Worm (Caenorhabditis elegans): ENCODE results near the gene C50F7.5.

The C50F7.5 gene

DNA sequence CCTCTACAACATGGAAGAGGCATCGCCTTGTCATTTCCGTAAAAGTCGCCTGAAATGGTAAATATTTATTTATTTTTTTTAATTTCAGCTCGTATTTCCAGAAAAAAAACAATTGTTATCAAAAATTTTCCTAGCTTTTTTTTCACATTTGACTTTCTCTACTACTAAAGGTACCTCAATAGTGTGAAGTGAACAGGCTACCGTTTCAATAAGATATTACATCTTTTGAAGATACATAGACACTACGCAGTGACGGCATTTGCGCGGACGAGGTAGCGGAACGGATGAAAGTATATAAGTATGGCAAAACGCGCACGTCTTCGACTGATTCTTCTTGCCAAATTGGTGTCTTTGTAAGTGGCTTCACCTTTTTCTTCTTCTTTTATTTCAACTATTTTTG lies 26.6 kb downstream of the C50F7.5 start, which contains the start of gene col-14:
Gene col-14 (plus strand): TSS at position 301 of the 400 bp plus-strand sequence.
- TF ChIP-seq daf-12 (tag; optimal IDR thresholded peaks at IDR 0.05): no peak
- no peak for TF ChIP-seq T26A8.4 (GFP tag; IDR thresholded peaks at IDR 0.05)
- TF ChIP-seq ceh-62 (tag; optimal IDR thresholded peaks at IDR 0.05): no peak
- TF ChIP-seq fos-1 (tag; optimal IDR thresholded peaks at IDR 0.05): no peak
- no peak for TF ChIP-seq nhr-25 (tag; optimal IDR thresholded peaks at IDR 0.05; ENCODE audit: borderline replicate concordance, insufficient read depth)
- no peak for TF ChIP-seq daf-8 (GFP tag; IDR thresholded peaks at IDR 0.05)
- no peak for TF ChIP-seq ZK546.5 (tag; optimal IDR thresholded peaks at IDR 0.05)
- TF ChIP-seq gei-8 (GFP tag; optimal IDR thresholded peaks at IDR 0.05): no peak
- TF ChIP-seq lin-39 (tag; optimal IDR thresholded peaks at IDR 0.05): no peak
- no peak for TF ChIP-seq lin-13 (GFP tag; optimal IDR thresholded peaks at IDR 0.05)
- TF ChIP-seq dmd-8 (GFP tag; IDR thresholded peaks at IDR 0.05): no peak
- no peak for TF ChIP-seq aha-1 (tag)
- no peak for TF ChIP-seq Y75B8A.6 (GFP tag; IDR thresholded peaks at IDR 0.05)
- no peak for TF ChIP-seq fkh-10 (GFP tag; optimal IDR thresholded peaks at IDR 0.05)
- TF ChIP-seq D1046.2 (GFP tag; IDR thresholded peaks at IDR 0.05): no peak
- TF ChIP-seq spr-1 (tag; optimal IDR thresholded peaks at IDR 0.05): no peak
- TF ChIP-seq nhr-28 (tag; optimal IDR thresholded peaks at IDR 0.05): no peak

- TF ChIP-seq spr-3 (GFP tag; optimal IDR thresholded peaks at IDR 0.05): peak; percentile 28
- TF ChIP-seq zfp-2 (tag; optimal IDR thresholded peaks at IDR 0.05): no peak
- TF ChIP-seq ztf-7 (tag; optimal IDR thresholded peaks at IDR 0.05): no peak
- TF ChIP-seq ctbp-1 (GFP tag; IDR thresholded peaks at IDR 0.05): no peak
- peak; percentile 21 for TF ChIP-seq aha-1 (tag)
- TF ChIP-seq egl-43 (GFP tag; IDR thresholded peaks at IDR 0.05): peak; percentile 76
- 0 out of 2 replicates have a peak, but pooled peaks have one; percentile 47 for TF ChIP-seq T26A8.4 (GFP tag; IDR thresholded peaks at IDR 0.05)
- TF ChIP-seq madf-5 (GFP tag; IDR thresholded peaks at IDR 0.05): 0 out of 4 replicates have a peak, but pooled peaks of 1 of the 2 experiments have one; percentile 45
- TF ChIP-seq set-16 (GFP tag; IDR thresholded peaks at IDR 0.05): peak; percentile 94
Measured at ce11 chrIV:7754114-7754513, 27.6 kb downstream of the C50F7.5 start.

- TF ChIP-seq lin-29 (GFP tag; IDR thresholded peaks at IDR 0.05) (no peak), tag-97 (GFP tag; IDR thresholded peaks at IDR 0.05) (no peak), F10B5.3 (tag; optimal IDR thresholded peaks at IDR 0.05) (no peak), ces-1 (GFP tag; optimal IDR thresholded peaks at IDR 0.05) (no peak)
Measured at ce11 chrIV:7757245-7757644, 30.7 kb downstream of the C50F7.5 start, which contains the start of gene C46A5.4. Gene C46A5.4, minus strand, starts transcription at chrIV:7757345.

DNA sequence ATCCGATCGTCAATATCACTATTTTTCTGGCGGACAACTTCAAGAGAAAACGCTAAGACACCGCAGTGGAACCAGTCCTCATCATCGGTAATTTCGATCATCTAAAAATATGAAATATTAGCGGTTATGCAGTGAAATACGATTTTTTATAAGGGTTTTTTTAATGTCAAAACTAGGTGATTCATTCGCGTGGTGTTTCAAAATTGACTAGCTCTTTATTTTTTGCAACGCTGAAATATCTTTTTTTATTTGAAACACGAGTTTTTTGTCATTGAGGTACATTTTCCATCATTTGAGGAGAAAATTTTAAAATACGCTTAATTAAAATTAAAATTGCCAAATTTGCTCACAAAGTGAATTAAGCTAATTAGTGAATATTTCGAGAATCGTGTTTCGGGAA lies 33.0 kb downstream of the C50F7.5 start, which contains the start of gene dsb-3:
Gene dsb-3 (minus strand): TSS at position 101 of the 400 bp plus-strand sequence.
- TF ChIP-seq vab-7 (GFP tag; IDR thresholded peaks at IDR 0.05) (no peak), ceh-32 (tag; optimal IDR thresholded peaks at IDR 0.05; ENCODE audit: poor library complexity) (no peak), lin-29 (GFP tag; IDR thresholded peaks at IDR 0.05) (no peak), pha-4 (GFP tag; IDR thresholded peaks at IDR 0.05) (no peak), pha-4 (tag; optimal IDR thresholded peaks at IDR 0.05) (no peak), unc-130 (GFP tag; optimal IDR thresholded peaks at IDR 0.05) (no peak), zag-1 (tag; optimal IDR thresholded peaks at IDR 0.05) (no peak), egl-43 (GFP tag; IDR thresholded peaks at IDR 0.05) (no peak), spr-1 (tag; optimal IDR thresholded peaks at IDR 0.05) (no peak), ZK546.5 (tag; optimal IDR thresholded peaks at IDR 0.05) (no peak), aha-1 (tag) (no peak), jun-1 (tag; optimal IDR thresholded peaks at IDR 0.05) (no peak), mep-1 (tag; optimal IDR thresholded peaks at IDR 0.05) (no peak), ceh-62 (tag; optimal IDR thresholded peaks at IDR 0.05) (no peak), egl-27 (tag; optimal IDR thresholded peaks at IDR 0.05) (no peak), rbr-2 (tag; optimal IDR thresholded peaks at IDR 0.05) (no peak), snpc-1.2 (GFP tag; IDR thresholded peaks at IDR 0.05) (no peak), cey-2 (tag; optimal IDR thresholded peaks at IDR 0.05; ENCODE audit: borderline replicate concordance, insufficient read depth) (no peak), lin-38 (GFP tag; IDR thresholded peaks at IDR 0.05) (no peak), mdl-1 (tag; optimal IDR thresholded peaks at IDR 0.05) (no peak), zip-11 (GFP tag; IDR thresholded peaks at IDR 0.05) (no peak)

Measured in whole organism, L4 larva.